Fruit fly (Drosophila melanogaster) whole organism, embryonic: ENCODE measurements around the gene Hrb98DE.

ENCODE experiments used
- B-H1 ChIP-seq: fragments of 200-800 bp; sonication (Bioruptor generic); IDR thresholded peaks from 3 replicates; pipeline ENCODE4 v1.3.6; 2022; ENCODE audit warnings: missing biosample characterization, missing genetic modification characterization
- Bgb ChIP-seq: fragments of 200-800 bp; sonication (Bioruptor generic); IDR thresholded peaks from 2 replicates; pipeline ENCODE4 v1.3.6; 2022; ENCODE audit warnings: missing biosample characterization, missing genetic modification characterization; ENCODE audit not compliant: partially characterized antibody
- CG12391 ChIP-seq: fragments of 200-800 bp; sonication (Bioruptor generic); optimal IDR thresholded peaks from 3 replicates; lab custom pipeline; 2018; ENCODE audit warnings: missing biosample characterization, mild to moderate bottlenecking, missing genetic modification characterization, moderate library complexity
- CG12744 ChIP-seq: fragments of 200-800 bp; sonication (Bioruptor generic); optimal IDR thresholded peaks from 2 replicates; lab custom pipeline; 2016; ENCODE audit warnings: missing biosample characterization, missing genetic modification characterization
- CG12769 ChIP-seq: fragments of 200-800 bp; sonication (Bioruptor generic); optimal IDR thresholded peaks from 2 replicates; lab custom pipeline; 2019; ENCODE audit warnings: missing biosample characterization, mild to moderate bottlenecking, missing genetic modification characterization, moderate library complexity
- CG1603 ChIP-seq: fragments of 200-800 bp; sonication (Bioruptor generic); optimal IDR thresholded peaks from 2 replicates; lab custom pipeline; 2019; ENCODE audit warnings: missing biosample characterization, mild to moderate bottlenecking, missing genetic modification characterization, moderate library complexity
- CG17359 ChIP-seq: fragments of 200-800 bp; sonication (Bioruptor generic); optimal IDR thresholded peaks from 3 replicates; lab custom pipeline; 2018; ENCODE audit warnings: missing biosample characterization, mild to moderate bottlenecking, missing genetic modification characterization, moderate library complexity
- CG17361 ChIP-seq: fragments of 200-800 bp; sonication (Bioruptor generic); IDR thresholded peaks from 3 replicates; pipeline ENCODE4 v1.3.6; 2022; ENCODE audit warnings: missing biosample characterization, missing genetic modification characterization
- CG1792 ChIP-seq: fragments of 200-800 bp; sonication (Bioruptor generic); optimal IDR thresholded peaks from 2 replicates; lab custom pipeline; 2016; ENCODE audit warnings: missing biosample characterization, missing genetic modification characterization
- CG18011 ChIP-seq: fragments of 200-800 bp; sonication (Bioruptor generic); optimal IDR thresholded peaks from 2 replicates; lab custom pipeline; 2017; ENCODE audit warnings: missing biosample characterization, missing genetic modification characterization, mild to moderate bottlenecking, moderate library complexity, missing genotype
- CG18764 ChIP-seq: fragments of 200-800 bp; sonication (Bioruptor generic); optimal IDR thresholded peaks from 3 replicates; lab custom pipeline; 2016; ENCODE audit warnings: missing biosample characterization, missing genetic modification characterization
- CG31224 ChIP-seq: fragments of 200-800 bp; sonication (Bioruptor generic); IDR thresholded peaks from 2 replicates; pipeline ENCODE4 v1.3.6; 2022; ENCODE audit warnings: missing biosample characterization, missing genetic modification characterization
- CG31388 ChIP-seq: fragments of 200-800 bp; sonication (Bioruptor generic); optimal IDR thresholded peaks from 2 replicates; lab custom pipeline; 2016; ENCODE audit warnings: missing biosample characterization, missing genetic modification characterization
- CG34422 ChIP-seq: fragments of 200-800 bp; sonication (Bioruptor generic); IDR thresholded peaks from 3 replicates; pipeline ENCODE4 v1.3.6; 2022; ENCODE audit warnings: missing biosample characterization, missing genetic modification characterization
- CG4854 ChIP-seq: fragments of 200-800 bp; sonication (Bioruptor generic); optimal IDR thresholded peaks from 2 replicates; lab custom pipeline; 2016; ENCODE audit warnings: missing biosample characterization, missing genetic modification characterization, inconsistent platforms
- CG8359 ChIP-seq: fragments of 200-800 bp; sonication (Bioruptor generic); optimal IDR thresholded peaks from 2 replicates; lab custom pipeline; 2017; ENCODE audit warnings: missing biosample characterization, mild to moderate bottlenecking, missing genetic modification characterization, borderline replicate concordance
- CG8924 ChIP-seq: fragments of 200-800 bp; optimal IDR thresholded peaks from 3 replicates; lab custom pipeline; 2019; ENCODE audit warnings: missing biosample characterization, mild to moderate bottlenecking, missing genetic modification characterization, moderate library complexity
- D19B ChIP-seq: fragments of 200-800 bp; sonication (Bioruptor generic); optimal IDR thresholded peaks from 2 replicates; lab custom pipeline; 2017; ENCODE audit warnings: missing biosample characterization, mild to moderate bottlenecking, missing genetic modification characterization
- H15 ChIP-seq: fragments of 200-800 bp; sonication (Bioruptor generic); IDR thresholded peaks from 3 replicates; pipeline ENCODE4 v1.3.6; 2022; ENCODE audit warnings: missing biosample characterization, missing genetic modification characterization
- H2.0 ChIP-seq: fragments of 200-800 bp; sonication (Bioruptor generic); IDR thresholded peaks from 2 replicates; pipeline ENCODE4 v1.3.6; 2022; ENCODE audit warnings: missing biosample characterization, missing genetic modification characterization
- HLHmδ ChIP-seq: fragments of 200-800 bp; sonication (Bioruptor generic); optimal IDR thresholded peaks from 2 replicates; lab custom pipeline; 2018; ENCODE audit warnings: missing biosample characterization, mild to moderate bottlenecking, missing genetic modification characterization, moderate library complexity
- Hr3 ChIP-seq: fragments of 200-800 bp; sonication (Bioruptor generic); optimal IDR thresholded peaks from 3 replicates; lab custom pipeline; 2016; ENCODE audit warnings: missing biosample characterization, missing genetic modification characterization
- Hsf ChIP-seq: fragments of 200-800 bp; sonication (Bioruptor generic); optimal IDR thresholded peaks from 3 replicates; lab custom pipeline; 2016; ENCODE audit warnings: missing biosample characterization, missing genetic modification characterization
- MESR4 ChIP-seq: fragments of 200-800 bp; sonication (Bioruptor generic); optimal IDR thresholded peaks from 2 replicates; lab custom pipeline; 2018; ENCODE audit warnings: missing biosample characterization, mild to moderate bottlenecking, missing genetic modification characterization, moderate library complexity
- Mad ChIP-seq: fragments of 200-800 bp; sonication (Bioruptor generic); optimal IDR thresholded peaks from 2 replicates; lab custom pipeline; 2016; ENCODE audit warnings: missing biosample characterization, missing genetic modification characterization
- NFAT ChIP-seq: fragments of 200-800 bp; sonication (Bioruptor generic); IDR thresholded peaks from 2 replicates; pipeline ENCODE4 v1.3.6; 2022; ENCODE audit warnings: missing biosample characterization, missing genetic modification characterization
- Nf-YA ChIP-seq: fragments of 200-800 bp; sonication (Bioruptor generic); IDR thresholded peaks from 2 replicates; pipeline ENCODE4 v1.3.6; 2022; ENCODE audit warnings: missing biosample characterization, missing genetic modification characterization
- Nf-YC ChIP-seq: fragments of 200-800 bp; optimal IDR thresholded peaks from 3 replicates; lab custom pipeline; 2019; ENCODE audit warnings: missing biosample characterization, mild to moderate bottlenecking, missing genetic modification characterization, moderate library complexity
- PHDP ChIP-seq: fragments of 200-800 bp; sonication (Bioruptor generic); optimal IDR thresholded peaks from 3 replicates; lab custom pipeline; 2018; ENCODE audit warnings: missing biosample characterization, mild to moderate bottlenecking, missing genetic modification characterization, moderate library complexity
- Ssrp ChIP-seq: fragments of 200-800 bp; sonication (Bioruptor generic); optimal IDR thresholded peaks from 2 replicates; lab custom pipeline; 2018; ENCODE audit warnings: missing biosample characterization, mild to moderate bottlenecking, missing genetic modification characterization, moderate library complexity
- ac ChIP-seq: fragments of 200-800 bp; sonication (Bioruptor generic); optimal IDR thresholded peaks from 3 replicates; lab custom pipeline; 2017; ENCODE audit warnings: missing biosample characterization, mild to moderate bottlenecking, missing genetic modification characterization
- bowl ChIP-seq: fragments of 200-800 bp; sonication (Bioruptor generic); IDR thresholded peaks from 2 replicates; pipeline ENCODE4 v1.3.6; 2022; ENCODE audit warnings: missing biosample characterization, missing genetic modification characterization
- crc ChIP-seq: fragments of 200-800 bp; sonication (Bioruptor generic); optimal IDR thresholded peaks from 2 replicates; lab custom pipeline; 2016; ENCODE audit warnings: missing biosample characterization, missing genetic modification characterization
- dimm ChIP-seq: fragments of 200-800 bp; sonication (Bioruptor generic); IDR thresholded peaks from 2 replicates; pipeline ENCODE4 v1.3.6; 2022; ENCODE audit warnings: missing biosample characterization, missing genetic modification characterization
- dm ChIP-seq: fragments of 200-800 bp; sonication (Bioruptor generic); optimal IDR thresholded peaks from 3 replicates; lab custom pipeline; 2016; ENCODE audit warnings: missing biosample characterization, missing genetic modification characterization
- dmrt99B ChIP-seq: fragments of 200-800 bp; sonication (Bioruptor generic); optimal IDR thresholded peaks from 2 replicates; lab custom pipeline; 2018; ENCODE audit warnings: missing biosample characterization, mild to moderate bottlenecking, missing genetic modification characterization, moderate library complexity
- eve ChIP-seq, 2 experiments: fragments of >200 bp; optimal IDR thresholded peaks; 2 replicates each; lab custom pipeline; 2017; ENCODE audit warnings: missing biosample characterization in 2 of 2, missing genetic modification characterization in 2 of 2
- gem ChIP-seq: fragments of 200-800 bp; sonication (Bioruptor generic); optimal IDR thresholded peaks from 2 replicates; lab custom pipeline; 2019; ENCODE audit warnings: missing biosample characterization, mild to moderate bottlenecking, missing genetic modification characterization, moderate library complexity
- gsb-n ChIP-seq: fragments of 200-800 bp; sonication (Bioruptor generic); optimal IDR thresholded peaks from 3 replicates; lab custom pipeline; 2018; ENCODE audit warnings: missing biosample characterization, mild to moderate bottlenecking, missing genetic modification characterization
- hbn ChIP-seq: fragments of 200-800 bp; sonication (Bioruptor generic); IDR thresholded peaks from 2 replicates; pipeline ENCODE4 v1.3.6; 2022; ENCODE audit warnings: missing biosample characterization, missing genetic modification characterization; ENCODE audit not compliant: partially characterized antibody
- ind ChIP-seq: fragments of 200-800 bp; sonication (Bioruptor generic); optimal IDR thresholded peaks from 3 replicates; lab custom pipeline; 2016; ENCODE audit warnings: missing biosample characterization, missing genetic modification characterization
- phol ChIP-seq: fragments of 200-800 bp; sonication (Bioruptor generic); optimal IDR thresholded peaks from 3 replicates; lab custom pipeline; 2018; ENCODE audit warnings: missing biosample characterization, mild to moderate bottlenecking, missing genetic modification characterization, moderate library complexity
- pum ChIP-seq: fragments of 200-800 bp; sonication (Bioruptor generic); optimal IDR thresholded peaks from 2 replicates; lab custom pipeline; 2016; ENCODE audit warnings: missing biosample characterization, missing genetic modification characterization
- repo ChIP-seq: fragments of 200-800 bp; sonication (Bioruptor generic); optimal IDR thresholded peaks from 2 replicates; lab custom pipeline; 2016; ENCODE audit warnings: missing biosample characterization, missing genetic modification characterization
- scrt ChIP-seq: fragments of 200-800 bp; sonication (Bioruptor generic); optimal IDR thresholded peaks from 2 replicates; lab custom pipeline; 2018; ENCODE audit warnings: missing biosample characterization, mild to moderate bottlenecking, missing genetic modification characterization, moderate library complexity
- shn ChIP-seq: fragments of 200-800 bp; sonication (Bioruptor generic); optimal IDR thresholded peaks from 3 replicates; lab custom pipeline; 2016; ENCODE audit warnings: missing biosample characterization, missing genetic modification characterization
- stwl ChIP-seq: fragments of 200-800 bp; sonication (Bioruptor generic); optimal IDR thresholded peaks from 3 replicates; lab custom pipeline; 2018; ENCODE audit warnings: missing biosample characterization, mild to moderate bottlenecking, missing genetic modification characterization, moderate library complexity
- unc-4 ChIP-seq: fragments of 200-800 bp; sonication (Bioruptor generic); IDR thresholded peaks from 2 replicates; pipeline ENCODE4 v1.3.6; 2022; ENCODE audit warnings: missing biosample characterization, missing genetic modification characterization; ENCODE audit not compliant: partially characterized antibody
- zf30C ChIP-seq: fragments of 200-800 bp; sonication (Bioruptor generic); optimal IDR thresholded peaks from 3 replicates; lab custom pipeline; 2018; ENCODE audit warnings: missing biosample characterization, mild to moderate bottlenecking, missing genetic modification characterization

Hrb98DE gene

dm6 chr3R:28599238-28600127, at the start of gene Hrb98DE, which contains the start of gene Noa36 (continued):
- TF ChIP-seq CG18011 (GFP tag; lab: Kevin White, UChicago) (no peak), CG4854 (GFP tag; lab: Kevin White, UChicago) (no peak), NFAT (GFP tag; lab: Robert Waterston, UW) (peak; percentile 65; the same call in 1 of the 2 replicates), Ssrp (tag; lab: Kevin White, UChicago) (peak; percentile 18), CG12391 (tag; lab: Kevin White, UChicago) (peak; percentile 39), B-H1 (GFP tag; lab: Robert Waterston, UW) (no peak), D19B (GFP tag; lab: Kevin White, UChicago) (peak; percentile 15), CG12744 (GFP tag; lab: Kevin White, UChicago) (no peak), shn (peak; percentile 20), Hsf (peak; percentile 59), phol (tag; lab: Kevin White, UChicago) (peak; percentile 60), bowl (no peak), dimm (GFP tag; lab: Robert Waterston, UW) (no peak), Bgb (GFP tag; lab: Robert Waterston, UW) (no peak), Hr3 (GFP tag; lab: Kevin White, UChicago) (peak; percentile 83), hbn (GFP tag; lab: Robert Waterston, UW) (no peak), ind (GFP tag; lab: Kevin White, UChicago) (peak; percentile 62), H15 (GFP tag; lab: Robert Waterston, UW) (peak; percentile 30; the same call in 1 of the 3 replicates), dmrt99B (tag; lab: Kevin White, UChicago) (no peak), pum (GFP tag; lab: Kevin White, UChicago) (peak; percentile 42), CG8924 (tag; lab: Kevin White, UChicago) (no peak), CG18764 (GFP tag; lab: Kevin White, UChicago) (no peak), Nf-YA (GFP tag; lab: Robert Waterston, UW) (no peak), Nf-YC (tag; lab: Kevin White, UChicago) (no peak), zf30C (GFP tag; lab: Kevin White, UChicago) (no peak), gem (peak; percentile 59), CG34422 (GFP tag; lab: Robert Waterston, UW) (no peak), MESR4 (GFP tag; lab: Kevin White, UChicago) (peak; percentile 26), repo (GFP tag; lab: Kevin White, UChicago) (no peak), gsb-n (no peak), stwl (peak; percentile 33), eve (GFP tag; optimal IDR thresholded peaks at IDR 0.05; lab: Kevin White, UChicago) (no peak), PHDP (peak; percentile 20), scrt (GFP tag; lab: Kevin White, UChicago) (no peak), CG1603 (tag; lab: Kevin White, UChicago) (peak; percentile 29), unc-4 (GFP tag; lab: Robert Waterston, UW) (no peak), CG31388 (GFP tag; lab: Kevin White, UChicago) (no peak), crc (no peak), CG17359 (no peak), ac (GFP tag; lab: Kevin White, UChicago) (no peak), dm (GFP tag; lab: Kevin White, UChicago) (no peak), CG1792 (GFP tag; lab: Kevin White, UChicago) (peak; percentile 0), CG12769 (no peak), H2.0 (GFP tag; lab: Robert Waterston, UW) (no peak; the same call in 1 of the 2 replicates), CG31224 (GFP tag; lab: Robert Waterston, UW) (0 out of 2 replicates have a peak, but pooled peaks have one; percentile 16), CG8359 (GFP tag; lab: Kevin White, UChicago) (no peak), HLHmδ (GFP tag; lab: Kevin White, UChicago) (no peak), CG17361 (GFP tag; lab: Robert Waterston, UW) (peak; percentile 76), Mad (no peak)
